Worm (Caenorhabditis elegans) whole organism, young adult: ENCODE data around the gene M04B2.7.

ENCODE experiments used
- C06A6.2 ChIP-seq: fragments of 200-800 bp; sonication (Bioruptor generic); conservative IDR thresholded peaks from 2 replicates; pipeline ENCODE4 v1.3.6; 2022; ENCODE audit warnings: missing genetic modification characterization, missing compliant biosample characterization
- C17E4.6 ChIP-seq: fragments of 200-800 bp; sonication (Bioruptor generic); IDR thresholded peaks from 2 replicates; pipeline ENCODE4 v1.3.6; 2022; ENCODE audit warnings: missing genetic modification reagents, missing genetic modification characterization, missing compliant biosample characterization
- F57A8.1 ChIP-seq: fragments of 200-800 bp; sonication (Bioruptor generic); optimal IDR thresholded peaks from 2 replicates; lab custom pipeline; 2018; ENCODE audit warnings: mild to moderate bottlenecking, missing genetic modification characterization, moderate library complexity, missing compliant biosample characterization
- K12H6.12 ChIP-seq: fragments of 200-800 bp; sonication (Bioruptor generic); optimal IDR thresholded peaks from 2 replicates; lab custom pipeline; 2018; ENCODE audit warnings: mild to moderate bottlenecking, missing genetic modification characterization, missing compliant biosample characterization
- T26A5.8 ChIP-seq: sonication (generic microtip); optimal IDR thresholded peaks from 2 replicates; lab custom pipeline; 2016; ENCODE audit warnings: missing genetic modification characterization, missing compliant biosample characterization
- Y95B8A.8 ChIP-seq: fragments of 200-800 bp; sonication (Bioruptor generic); IDR thresholded peaks from 2 replicates; pipeline ENCODE4 v1.3.6; 2022; ENCODE audit warnings: missing genetic modification reagents, missing genetic modification characterization, missing compliant biosample characterization
- aptf-2 ChIP-seq: fragments of 200-800 bp; sonication (Bioruptor generic); conservative IDR thresholded peaks from 2 replicates; pipeline ENCODE4 v1.3.6; 2022; ENCODE audit warnings: missing genetic modification reagents, missing genetic modification characterization, missing compliant biosample characterization
- attf-3 ChIP-seq: fragments of 200-800 bp; sonication (Bioruptor generic); conservative IDR thresholded peaks from 2 replicates; pipeline ENCODE4 v1.3.6; 2022; ENCODE audit warnings: missing genetic modification reagents, missing genetic modification characterization, missing compliant biosample characterization
- bed-1 ChIP-seq: fragments of 200-800 bp; sonication (Bioruptor generic); IDR thresholded peaks from 2 replicates; pipeline ENCODE4 v1.3.6; 2022; ENCODE audit warnings: missing genetic modification reagents, missing genetic modification characterization, missing compliant biosample characterization
- bed-2 ChIP-seq: fragments of 200-800 bp; sonication (Bioruptor generic); IDR thresholded peaks from 2 replicates; pipeline ENCODE4 v1.3.6; 2022; ENCODE audit warnings: missing genetic modification reagents, missing genetic modification characterization, missing compliant biosample characterization
- ccch-3 ChIP-seq: fragments of 200-800 bp; sonication (Bioruptor generic); optimal IDR thresholded peaks from 2 replicates; lab custom pipeline; 2018; ENCODE audit warnings: mild to moderate bottlenecking, missing genetic modification characterization, missing compliant biosample characterization
- cebp-1 ChIP-seq, 2 experiments: fragments of 200-800 bp in 1 of 2; sonication (Bioruptor generic) in 1 of 2; sonication (generic microtip) in 1 of 2; IDR thresholded peaks in 1 of 2; optimal IDR thresholded peaks in 1 of 2; 2 replicates each; pipeline versions ENCODE4 v1.3.6 to Lab custom; 2017 to 2022; ENCODE audit warnings: missing compliant biosample characterization in 2 of 2, missing genetic modification characterization in 2 of 2, mild to moderate bottlenecking in 1 of 2, missing genetic modification reagents in 1 of 2, moderate library complexity in 1 of 2
- cebp-2 ChIP-seq: fragments of 200-800 bp; sonication (Bioruptor generic); IDR thresholded peaks from 2 replicates; pipeline ENCODE4 v1.3.6; 2022; ENCODE audit warnings: missing genetic modification characterization, missing compliant biosample characterization
- ceh-100 ChIP-seq: fragments of 200-800 bp; sonication (Bioruptor generic); IDR thresholded peaks from 2 replicates; pipeline ENCODE4 v1.3.6; 2022; ENCODE audit warnings: missing genetic modification reagents, missing genetic modification characterization, missing compliant biosample characterization
- ceh-27 ChIP-seq: fragments of 200-800 bp; sonication (Bioruptor generic); optimal IDR thresholded peaks from 2 replicates; lab custom pipeline; 2018; ENCODE audit warnings: mild to moderate bottlenecking, missing genetic modification characterization, moderate library complexity, missing compliant biosample characterization
- ceh-58 ChIP-seq: fragments of 200-800 bp; sonication (Bioruptor generic); IDR thresholded peaks from 2 replicates; pipeline ENCODE4 v1.3.6; 2022; ENCODE audit warnings: missing genetic modification characterization, missing compliant biosample characterization
- ceh-79 ChIP-seq: sonication (generic microtip); optimal IDR thresholded peaks from 2 replicates; lab custom pipeline; 2017; ENCODE audit warnings: mild to moderate bottlenecking, missing genetic modification characterization, missing compliant biosample characterization
- ceh-91 ChIP-seq: fragments of 200-800 bp; sonication (Bioruptor generic); IDR thresholded peaks from 2 replicates; pipeline ENCODE4 v1.3.6; 2022; ENCODE audit warnings: missing genetic modification reagents, missing genetic modification characterization, missing compliant biosample characterization
- die-1 ChIP-seq: sonication (generic microtip); optimal IDR thresholded peaks from 2 replicates; lab custom pipeline; 2016; ENCODE audit warnings: missing genotype, mild to moderate bottlenecking, missing genetic modification characterization, missing compliant biosample characterization
- dox-1 ChIP-seq: fragments of 200-800 bp; sonication (Bioruptor generic); IDR thresholded peaks from 2 replicates; pipeline ENCODE4 v1.3.6; 2022; ENCODE audit warnings: missing genetic modification reagents, missing genetic modification characterization, missing compliant biosample characterization
- efl-1 ChIP-seq: fragments of 150-350 bp; optimal IDR thresholded peaks from 2 replicates; lab custom pipeline; 2014; ENCODE audit warnings: missing biosample characterization, missing genetic modification reagents, missing genetic modification characterization
- egl-44 ChIP-seq: fragments of 200-800 bp; sonication (Bioruptor generic); IDR thresholded peaks from 2 replicates; pipeline ENCODE4 v1.3.6; 2022; ENCODE audit warnings: missing genetic modification reagents, missing genetic modification characterization, missing compliant biosample characterization
- egrh-3 ChIP-seq: fragments of 200-800 bp; sonication (Bioruptor generic); IDR thresholded peaks from 2 replicates; pipeline ENCODE4 v1.3.6; 2022; ENCODE audit warnings: missing genetic modification reagents, missing genetic modification characterization, missing compliant biosample characterization
- ekl-4 ChIP-seq: fragments of 200-800 bp; sonication (Bioruptor generic); IDR thresholded peaks from 2 replicates; pipeline ENCODE4 v1.3.6; 2022; ENCODE audit warnings: missing genetic modification reagents, missing genetic modification characterization, missing compliant biosample characterization
- ets-4 ChIP-seq: fragments of 200-800 bp; sonication (Bioruptor generic); optimal IDR thresholded peaks from 2 replicates; lab custom pipeline; 2018; ENCODE audit warnings: mild to moderate bottlenecking, missing genetic modification characterization, missing compliant biosample characterization
- gei-17 ChIP-seq: fragments of 200-800 bp; sonication (Bioruptor generic); optimal IDR thresholded peaks from 2 replicates; lab custom pipeline; 2018; ENCODE audit warnings: mild to moderate bottlenecking, missing genetic modification characterization, missing compliant biosample characterization
- lin-35 ChIP-seq, 3 experiments: fragments of 150-350 bp in 2 of 3; sonication (generic microtip) in 1 of 3; optimal IDR thresholded peaks; 2 replicates each; lab custom pipeline; 2014 to 2018; ENCODE audit warnings: missing biosample characterization in 3 of 3, missing genetic modification characterization in 3 of 3, missing genetic modification reagents in 3 of 3
- lin-54 ChIP-seq: fragments of 200-800 bp; sonication (Bioruptor generic); optimal IDR thresholded peaks from 2 replicates; lab custom pipeline; 2018; ENCODE audit warnings: mild to moderate bottlenecking, missing genetic modification characterization, missing compliant biosample characterization
- lsl-1 ChIP-seq: fragments of 200-800 bp; sonication (Bioruptor generic); optimal IDR thresholded peaks from 2 replicates; lab custom pipeline; 2018; ENCODE audit warnings: mild to moderate bottlenecking, missing genetic modification characterization, moderate library complexity, missing compliant biosample characterization
- madf-8 ChIP-seq: fragments of 200-800 bp; sonication (Bioruptor generic); conservative IDR thresholded peaks from 2 replicates; pipeline ENCODE4 v1.3.6; 2022; ENCODE audit warnings: missing genetic modification reagents, missing genetic modification characterization, missing compliant biosample characterization
- mes-4 ChIP-seq: sonication (generic microtip); optimal IDR thresholded peaks from 2 replicates; lab custom pipeline; 2016; ENCODE audit warnings: missing genotype, missing genetic modification characterization, missing compliant biosample characterization
- nhr-27 ChIP-seq: fragments of 200-800 bp; sonication (Bioruptor generic); optimal IDR thresholded peaks from 2 replicates; lab custom pipeline; 2018; ENCODE audit warnings: mild to moderate bottlenecking, missing genetic modification characterization, moderate library complexity, missing compliant biosample characterization
- nhr-80 ChIP-seq: sonication (generic microtip); optimal IDR thresholded peaks from 2 replicates; lab custom pipeline; 2016; ENCODE audit warnings: missing genetic modification characterization, missing compliant biosample characterization
- nhr-90 ChIP-seq: sonication (generic microtip); optimal IDR thresholded peaks from 2 replicates; lab custom pipeline; 2016; ENCODE audit warnings: missing genotype, mild to moderate bottlenecking, missing genetic modification characterization, missing compliant biosample characterization
- snpc-1.1 ChIP-seq: sonication (generic microtip); optimal IDR thresholded peaks from 2 replicates; lab custom pipeline; 2017; ENCODE audit warnings: missing genetic modification characterization, mild to moderate bottlenecking, missing compliant biosample characterization, antibody characterized with exemption, moderate library complexity, missing genotype, missing genetic modification reagents; ENCODE audit not compliant: insufficient read depth
- snpc-3.4 ChIP-seq: sonication (generic microtip); optimal IDR thresholded peaks from 2 replicates; lab custom pipeline; 2017; ENCODE audit warnings: missing genetic modification characterization, mild to moderate bottlenecking, missing compliant biosample characterization, antibody characterized with exemption, moderate library complexity, missing genotype, missing genetic modification reagents
- tbp1 ChIP-seq: fragments of 200-800 bp; sonication (Bioruptor generic); optimal IDR thresholded peaks from 2 replicates; lab custom pipeline; 2018; ENCODE audit warnings: mild to moderate bottlenecking, missing genetic modification characterization, missing compliant biosample characterization
- unc-130 ChIP-seq: sonication (generic microtip); optimal IDR thresholded peaks from 2 replicates; lab custom pipeline; 2016; ENCODE audit warnings: missing genetic modification reagents, missing genetic modification characterization, missing compliant biosample characterization
- zfh-2 ChIP-seq: fragments of 200-800 bp; sonication (Bioruptor generic); conservative IDR thresholded peaks from 2 replicates; pipeline ENCODE4 v1.3.6; 2022; ENCODE audit warnings: missing genetic modification reagents, missing genetic modification characterization, missing compliant biosample characterization
- zim-3 ChIP-seq: sonication (generic microtip); optimal IDR thresholded peaks from 2 replicates; lab custom pipeline; 2017; ENCODE audit warnings: mild to moderate bottlenecking, missing genetic modification characterization, moderate library complexity, missing compliant biosample characterization
- ztf-3 ChIP-seq: fragments of 200-800 bp; sonication (Bioruptor generic); optimal IDR thresholded peaks from 2 replicates; lab custom pipeline; 2018; ENCODE audit warnings: mild to moderate bottlenecking, missing genetic modification characterization, missing compliant biosample characterization

M04B2.7 gene

ce11 chrIV:11583906-11584378 lies 35.4 kb upstream of the M04B2.7 start, which contains the start of gene F12F6.1 (continued):
- no peak for TF ChIP-seq bed-2
- TF ChIP-seq ceh-100 (GFP tag; lab: Robert Waterston, UW): no peak
- no peak for TF ChIP-seq nhr-90 (tag; lab: Kevin White, UChicago)
- TF ChIP-seq unc-130 (GFP tag; lab: Kevin White, UChicago): no peak
- TF ChIP-seq nhr-27 (tag; lab: Kevin White, UChicago): no peak
- TF ChIP-seq madf-8 (GFP tag; lab: Robert Waterston, UW): no peak
- no peak for TF ChIP-seq cebp-1 (GFP tag; IDR thresholded peaks at IDR 0.05; lab: Robert Waterston, UW)
- peak; percentile 5 for TF ChIP-seq cebp-1 (tag; optimal IDR thresholded peaks at IDR 0.05; lab: Kevin White, UChicago)
- TF ChIP-seq attf-3 (GFP tag; lab: Robert Waterston, UW): 0 out of 2 replicates have a peak, but pooled peaks have one; percentile 37
- TF ChIP-seq K12H6.12 (tag; lab: Kevin White, UChicago): no peak
- TF ChIP-seq, all 124 proteins: peak for 17

DNA sequence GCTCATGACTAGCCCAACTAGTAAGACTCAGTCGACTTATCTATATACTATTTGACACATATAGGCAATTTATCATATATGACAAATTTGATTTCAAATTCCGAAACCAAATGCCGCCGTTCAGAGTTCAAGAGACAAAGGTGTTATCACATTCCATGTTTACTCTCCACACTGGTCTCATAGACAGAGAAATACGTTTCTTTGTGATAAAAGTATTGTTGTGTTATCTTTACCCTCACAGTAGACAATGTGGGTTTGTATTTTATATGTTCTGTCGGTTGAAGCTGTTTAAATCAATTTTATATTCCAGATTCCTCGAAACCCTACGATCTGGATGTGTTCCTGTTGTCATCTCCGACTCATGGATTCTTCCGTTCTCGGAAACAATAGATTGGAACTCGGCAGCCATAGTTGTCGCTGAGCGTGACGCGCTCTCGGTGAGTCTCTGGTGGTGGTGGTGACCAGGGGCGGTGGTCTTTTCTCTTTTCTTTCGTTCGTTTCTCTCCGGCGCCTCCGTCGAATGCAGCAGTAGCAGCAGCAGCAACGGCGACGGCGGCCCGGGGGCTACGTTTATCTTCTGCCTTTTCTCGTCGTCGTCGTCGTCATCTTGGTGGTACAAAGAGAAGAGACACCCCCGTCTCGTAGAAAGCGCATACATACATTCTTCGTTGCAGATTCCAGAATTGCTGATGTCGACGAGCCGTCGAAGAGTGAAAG lies 34.0 kb upstream of the M04B2.7 start:
- no peak for TF ChIP-seq C06A6.2 (GFP tag; lab: Robert Waterston, UW)
- TF ChIP-seq egrh-3: peak; percentile 49; the same call in 1 of the 2 replicates
- TF ChIP-seq zfh-2 (GFP tag; lab: Robert Waterston, UW): peak; percentile 84
- peak; percentile 6 for TF ChIP-seq nhr-80 (tag; lab: Kevin White, UChicago)

DNA sequence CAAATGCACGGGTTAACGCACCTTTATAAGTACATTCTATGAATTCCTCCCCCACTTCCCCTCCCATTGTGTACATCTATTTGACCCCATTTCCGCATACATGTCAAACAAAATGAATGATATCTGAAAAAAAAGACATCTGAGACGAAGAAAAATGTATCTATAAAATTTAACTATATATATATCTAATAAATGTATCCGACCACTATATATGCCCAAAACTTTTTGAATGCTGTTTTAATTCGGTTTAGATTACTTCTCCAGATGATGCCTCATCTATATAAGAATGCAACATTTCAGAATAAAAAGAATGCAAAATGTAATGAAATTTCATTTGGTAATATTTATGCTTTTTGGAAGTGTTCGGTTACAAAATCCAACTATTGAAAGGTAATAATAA lies 29.9 kb upstream of the M04B2.7 start, which contains the start of gene rib-1:
Gene rib-1 (plus strand): TSS at position 301 of the 400 bp plus-strand sequence.
- TF ChIP-seq bed-1 (GFP tag; lab: Robert Waterston, UW): no peak
- no peak for TF ChIP-seq ekl-4 (GFP tag; lab: Robert Waterston, UW)
- no peak for TF ChIP-seq mes-4
- TF ChIP-seq C17E4.6 (GFP tag; lab: Robert Waterston, UW): no peak
- TF ChIP-seq zfh-2 (GFP tag; lab: Robert Waterston, UW): no peak
- TF ChIP-seq Y95B8A.8: no peak
- TF ChIP-seq snpc-3.4 (tag; lab: Kevin White, UChicago): no peak
- no peak for TF ChIP-seq snpc-1.1
- no peak for TF ChIP-seq die-1
- TF ChIP-seq ceh-79 (tag; lab: Kevin White, UChicago): no peak
- no peak for TF ChIP-seq cebp-2
- TF ChIP-seq zim-3 (tag; lab: Kevin White, UChicago): no peak
- no peak for TF ChIP-seq gei-17 (GFP tag; lab: Kevin White, UChicago)
- TF ChIP-seq T26A5.8 (tag; lab: Kevin White, UChicago): no peak
- TF ChIP-seq ceh-58 (GFP tag; lab: Robert Waterston, UW): no peak
- no peak for TF ChIP-seq lin-54 (GFP tag; lab: Kevin White, UChicago)
- TF ChIP-seq nhr-80 (tag; lab: Kevin White, UChicago): no peak
- TF ChIP-seq F57A8.1: no peak

DNA sequence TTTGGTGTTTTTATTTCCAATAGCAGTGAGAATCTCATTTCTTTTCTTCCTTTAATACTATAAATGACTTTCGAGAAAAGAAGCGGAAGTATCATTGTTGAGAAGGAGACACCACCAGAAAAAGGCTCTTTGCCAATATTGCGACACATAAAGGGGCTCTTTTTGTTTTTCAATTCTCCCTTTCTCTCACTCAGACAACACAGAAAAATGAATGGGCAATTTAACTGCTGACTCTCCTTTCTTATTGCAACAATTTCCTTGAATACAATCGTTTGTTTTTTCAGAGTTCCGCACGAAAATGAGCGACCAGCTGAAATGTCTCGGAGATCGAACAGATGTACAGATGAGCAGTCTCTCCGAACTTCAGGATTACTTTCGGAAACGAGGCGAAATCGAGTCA lies 25.8 kb upstream of the M04B2.7 start:
- TF ChIP-seq ztf-3 (GFP tag; lab: Kevin White, UChicago): no peak
- TF ChIP-seq egl-44 (GFP tag; lab: Robert Waterston, UW): no peak
- no peak for TF ChIP-seq lin-35 (GFP tag; optimal IDR thresholded peaks at IDR 0.05; lab: Kevin White, UChicago)
- no peak for TF ChIP-seq dox-1 (GFP tag; lab: Robert Waterston, UW)
- no peak for TF ChIP-seq aptf-2
- TF ChIP-seq lsl-1 (GFP tag; lab: Kevin White, UChicago): no peak
- no peak for TF ChIP-seq ets-4
- no peak for TF ChIP-seq efl-1 (GFP tag; lab: Kevin White, UChicago)
- TF ChIP-seq ceh-91: no peak
- no peak for TF ChIP-seq bed-1 (GFP tag; lab: Robert Waterston, UW)
- no peak for TF ChIP-seq ccch-3 (GFP tag; lab: Kevin White, UChicago)
- no peak for TF ChIP-seq ceh-27 (GFP tag; lab: Kevin White, UChicago)
- TF ChIP-seq tbp1 (GFP tag; lab: Kevin White, UChicago): no peak
- TF ChIP-seq, all 124 proteins: peak for 0
